Fruit fly (Drosophila melanogaster) whole organism, embryonic: ENCODE measurements around the gene kek6.
A peak's percentile ranks its signal among the peaks of the same experiment; 100 is the strongest.

ENCODE experiments used
- CG12219 ChIP-seq: fragments of 200-800 bp; sonication (Bioruptor generic); optimal IDR thresholded peaks from 3 replicates; lab custom pipeline; 2018; ENCODE audit warnings: missing biosample characterization, mild to moderate bottlenecking, missing genetic modification characterization
- CG12659 ChIP-seq: fragments of 200-800 bp; sonication (Bioruptor generic); optimal IDR thresholded peaks from 3 replicates; lab custom pipeline; 2017; ENCODE audit warnings: mild to moderate bottlenecking, missing biosample characterization, missing genetic modification reagents, missing genetic modification characterization
- CG14710 ChIP-seq: fragments of 200-800 bp; sonication (Bioruptor generic); optimal IDR thresholded peaks from 3 replicates; lab custom pipeline; 2019; ENCODE audit warnings: missing biosample characterization, mild to moderate bottlenecking, missing genetic modification characterization, moderate library complexity
- CG15479 ChIP-seq: fragments of 200-800 bp; sonication (Bioruptor generic); optimal IDR thresholded peaks from 3 replicates; lab custom pipeline; 2019; ENCODE audit warnings: missing biosample characterization, mild to moderate bottlenecking, missing genetic modification characterization, moderate library complexity
- CG2712 ChIP-seq: fragments of 200-800 bp; optimal IDR thresholded peaks from 3 replicates; lab custom pipeline; 2019; ENCODE audit warnings: missing biosample characterization, mild to moderate bottlenecking, missing genetic modification characterization, moderate library complexity
- CG31441 ChIP-seq: fragments of 200-800 bp; sonication (Bioruptor generic); IDR thresholded peaks from 2 replicates; pipeline ENCODE4 v1.3.6; 2022; ENCODE audit warnings: missing biosample characterization, missing genetic modification characterization
- CG33213 ChIP-seq: fragments of 200-800 bp; sonication (Bioruptor generic); optimal IDR thresholded peaks from 3 replicates; lab custom pipeline; 2016; ENCODE audit warnings: missing biosample characterization, missing genetic modification characterization
- CG4617 ChIP-seq: fragments of 200-800 bp; sonication (Bioruptor generic); optimal IDR thresholded peaks from 3 replicates; lab custom pipeline; 2016; ENCODE audit warnings: missing biosample characterization, missing genetic modification characterization, borderline replicate concordance
- CG6654 ChIP-seq: fragments of 200-800 bp; sonication (Bioruptor generic); optimal IDR thresholded peaks from 2 replicates; lab custom pipeline; 2017; ENCODE audit warnings: missing biosample characterization, mild to moderate bottlenecking, missing genetic modification characterization
- CG7556 ChIP-seq: fragments of 200-800 bp; sonication (Bioruptor generic); optimal IDR thresholded peaks from 2 replicates; lab custom pipeline; 2017; ENCODE audit warnings: missing biosample characterization, mild to moderate bottlenecking, missing genetic modification characterization
- CTCF ChIP-seq: fragments of 200-800 bp; sonication (Bioruptor generic); optimal IDR thresholded peaks from 2 replicates; lab custom pipeline; 2017; ENCODE audit warnings: missing biosample characterization, mild to moderate bottlenecking, missing genetic modification characterization, moderate library complexity
- Dll ChIP-seq: fragments of 200-800 bp; sonication (Bioruptor generic); IDR thresholded peaks from 4 replicates; pipeline ENCODE4 v1.3.6; 2022; ENCODE audit warnings: missing biosample characterization, missing genetic modification characterization; ENCODE audit not compliant: partially characterized antibody
- Dp ChIP-seq: fragments of 200-800 bp; sonication (Bioruptor generic); optimal IDR thresholded peaks from 2 replicates; lab custom pipeline; 2018; ENCODE audit warnings: missing biosample characterization, mild to moderate bottlenecking, missing genetic modification characterization, moderate library complexity
- E2f1 ChIP-seq: fragments of 200-800 bp; sonication (Bioruptor generic); IDR thresholded peaks from 2 replicates; pipeline ENCODE4 v1.3.6; 2022; ENCODE audit warnings: missing biosample characterization, missing genetic modification characterization
- E2f2 ChIP-seq: fragments of 200-800 bp; sonication (Bioruptor generic); IDR thresholded peaks from 2 replicates; pipeline ENCODE4 v1.3.6; 2022; ENCODE audit warnings: missing biosample characterization, missing genetic modification characterization
- Eip74EF ChIP-seq, 2 experiments: fragments of 200-800 bp in 1 of 2; fragments of >200 bp in 1 of 2; sonication (Bioruptor generic) in 1 of 2; optimal IDR thresholded peaks; 2 replicates each; lab custom pipeline; 2017 to 2019; ENCODE audit warnings: missing biosample characterization in 2 of 2, missing genetic modification characterization in 2 of 2, mild to moderate bottlenecking in 1 of 2, moderate library complexity in 1 of 2
- Fer3 ChIP-seq: fragments of 200-800 bp; sonication (Bioruptor generic); optimal IDR thresholded peaks from 2 replicates; lab custom pipeline; 2018; ENCODE audit warnings: missing biosample characterization, mild to moderate bottlenecking, missing genetic modification characterization, moderate library complexity
- HHEX ChIP-seq: fragments of 200-800 bp; sonication (Bioruptor generic); optimal IDR thresholded peaks from 3 replicates; lab custom pipeline; 2017; ENCODE audit warnings: missing biosample characterization, mild to moderate bottlenecking, missing genetic modification characterization, missing genetic modification reagents
- HmgZ ChIP-seq: fragments of 200-800 bp; sonication (Bioruptor generic); optimal IDR thresholded peaks from 2 replicates; lab custom pipeline; 2018; ENCODE audit warnings: missing biosample characterization, mild to moderate bottlenecking, missing genetic modification characterization
- Jarid2 ChIP-seq: fragments of 200-800 bp; sonication (Bioruptor generic); optimal IDR thresholded peaks from 3 replicates; lab custom pipeline; 2017; ENCODE audit warnings: mild to moderate bottlenecking, missing biosample characterization, missing genetic modification reagents, missing genetic modification characterization
- Lim3 ChIP-seq: fragments of 200-800 bp; sonication (Bioruptor generic); IDR thresholded peaks from 2 replicates; pipeline ENCODE4 v1.3.6; 2022; ENCODE audit warnings: missing biosample characterization, missing genetic modification characterization
- MBD-R2 ChIP-seq: fragments of 200-800 bp; sonication (Bioruptor generic); IDR thresholded peaks from 2 replicates; pipeline ENCODE4 v1.3.6; 2022; ENCODE audit warnings: missing biosample characterization, missing genetic modification characterization
- MESR4 ChIP-seq: fragments of 200-800 bp; sonication (Bioruptor generic); optimal IDR thresholded peaks from 2 replicates; lab custom pipeline; 2018; ENCODE audit warnings: missing biosample characterization, mild to moderate bottlenecking, missing genetic modification characterization, moderate library complexity
- Mad ChIP-seq: fragments of 200-800 bp; sonication (Bioruptor generic); optimal IDR thresholded peaks from 2 replicates; lab custom pipeline; 2016; ENCODE audit warnings: missing biosample characterization, missing genetic modification characterization
- Rx ChIP-seq: fragments of 200-800 bp; sonication (Bioruptor generic); IDR thresholded peaks from 2 replicates; pipeline ENCODE4 v1.3.6; 2022; ENCODE audit warnings: missing biosample characterization, missing genetic modification characterization
- Ssrp ChIP-seq: fragments of 200-800 bp; sonication (Bioruptor generic); optimal IDR thresholded peaks from 2 replicates; lab custom pipeline; 2018; ENCODE audit warnings: missing biosample characterization, mild to moderate bottlenecking, missing genetic modification characterization, moderate library complexity
- YL-1 ChIP-seq: fragments of 200-800 bp; sonication (Bioruptor generic); optimal IDR thresholded peaks from 3 replicates; lab custom pipeline; 2017; ENCODE audit warnings: missing biosample characterization, mild to moderate bottlenecking, missing genetic modification characterization
- cad ChIP-seq: fragments of >200 bp; optimal IDR thresholded peaks from 2 replicates; lab custom pipeline; 2017; ENCODE audit warnings: missing biosample characterization, missing genetic modification characterization
- chinmo ChIP-seq: fragments of 200-800 bp; sonication (Bioruptor generic); IDR thresholded peaks from 4 replicates; pipeline ENCODE4 v1.3.6; 2022; ENCODE audit warnings: missing biosample characterization, missing genetic modification characterization; ENCODE audit not compliant: partially characterized antibody
- da ChIP-seq: fragments of 200-800 bp; sonication (Bioruptor generic); optimal IDR thresholded peaks from 2 replicates; lab custom pipeline; 2016; ENCODE audit warnings: missing biosample characterization, missing genetic modification characterization
- dysf ChIP-seq: fragments of 200-800 bp; sonication (Bioruptor generic); IDR thresholded peaks from 3 replicates; pipeline ENCODE4 v1.3.6; 2022; ENCODE audit warnings: missing biosample characterization, missing genetic modification characterization
- ems ChIP-seq: fragments of 200-800 bp; sonication (Bioruptor generic); optimal IDR thresholded peaks from 3 replicates; lab custom pipeline; 2016; ENCODE audit warnings: missing biosample characterization, missing genetic modification characterization
- en ChIP-seq: fragments of 200-800 bp; sonication (Bioruptor generic); optimal IDR thresholded peaks from 2 replicates; lab custom pipeline; 2016; ENCODE audit warnings: missing biosample characterization, missing genetic modification characterization
- fd102C ChIP-seq: fragments of 200-800 bp; sonication (Bioruptor generic); optimal IDR thresholded peaks from 2 replicates; lab custom pipeline; 2018; ENCODE audit warnings: missing biosample characterization, mild to moderate bottlenecking, missing genetic modification characterization, moderate library complexity
- ftz-f1 ChIP-seq: fragments of 200-800 bp; sonication (Bioruptor generic); optimal IDR thresholded peaks from 2 replicates; lab custom pipeline; 2016; ENCODE audit warnings: missing biosample characterization, missing genetic modification characterization
- gfzf ChIP-seq: fragments of 200-800 bp; sonication (Bioruptor generic); optimal IDR thresholded peaks from 2 replicates; lab custom pipeline; 2016; ENCODE audit warnings: missing biosample characterization, mild to moderate bottlenecking, missing genetic modification characterization, moderate library complexity
- lbe ChIP-seq: fragments of 200-800 bp; sonication (Bioruptor generic); optimal IDR thresholded peaks from 2 replicates; lab custom pipeline; 2016; ENCODE audit warnings: missing biosample characterization, mild to moderate bottlenecking, missing genetic modification characterization
- lola ChIP-seq, 3 experiments: fragments of >200 bp in 2 of 3; fragments of 200-800 bp in 1 of 3; sonication (Bioruptor generic) in 1 of 3; optimal IDR thresholded peaks; 2 replicates each; lab custom pipeline; 2017 to 2019; ENCODE audit warnings: missing biosample characterization in 3 of 3, missing genetic modification characterization in 3 of 3, mild to moderate bottlenecking in 1 of 3, moderate library complexity in 1 of 3
- mld ChIP-seq: fragments of 200-800 bp; sonication (Bioruptor generic); IDR thresholded peaks from 3 replicates; pipeline ENCODE4 v1.3.6; 2022; ENCODE audit warnings: missing biosample characterization, missing genetic modification characterization; ENCODE audit not compliant: partially characterized antibody
- nom ChIP-seq: fragments of 200-800 bp; sonication (Bioruptor generic); optimal IDR thresholded peaks from 2 replicates; lab custom pipeline; 2017; ENCODE audit warnings: missing biosample characterization, missing genetic modification characterization, mild to moderate bottlenecking, moderate library complexity, missing genetic modification reagents
- phol ChIP-seq: fragments of 200-800 bp; sonication (Bioruptor generic); optimal IDR thresholded peaks from 3 replicates; lab custom pipeline; 2018; ENCODE audit warnings: missing biosample characterization, mild to moderate bottlenecking, missing genetic modification characterization, moderate library complexity
- pzg ChIP-seq: fragments of 200-800 bp; sonication (Bioruptor generic); optimal IDR thresholded peaks from 3 replicates; lab custom pipeline; 2018; ENCODE audit warnings: missing biosample characterization, mild to moderate bottlenecking, missing genetic modification characterization, moderate library complexity
- repo ChIP-seq: fragments of 200-800 bp; sonication (Bioruptor generic); optimal IDR thresholded peaks from 2 replicates; lab custom pipeline; 2016; ENCODE audit warnings: missing biosample characterization, missing genetic modification characterization
- rib ChIP-seq: fragments of 200-800 bp; sonication (Bioruptor generic); IDR thresholded peaks from 2 replicates; pipeline ENCODE4 v1.3.6; 2022; ENCODE audit warnings: missing biosample characterization, missing genetic modification characterization
- slp2 ChIP-seq: fragments of 200-800 bp; sonication (Bioruptor generic); optimal IDR thresholded peaks from 2 replicates; lab custom pipeline; 2016; ENCODE audit warnings: missing biosample characterization, missing genetic modification characterization
- stwl ChIP-seq: fragments of 200-800 bp; sonication (Bioruptor generic); optimal IDR thresholded peaks from 3 replicates; lab custom pipeline; 2018; ENCODE audit warnings: missing biosample characterization, mild to moderate bottlenecking, missing genetic modification characterization, moderate library complexity
- sug ChIP-seq: fragments of 200-800 bp; optimal IDR thresholded peaks from 2 replicates; lab custom pipeline; 2019; ENCODE audit warnings: missing biosample characterization, mild to moderate bottlenecking, missing genetic modification characterization, moderate library complexity
- ttk ChIP-seq: fragments of 200-800 bp; sonication (Bioruptor generic); IDR thresholded peaks from 2 replicates; pipeline ENCODE4 v2.1.2; 2022; ENCODE audit warnings: missing biosample characterization, missing genetic modification characterization
- vvl ChIP-seq: fragments of 200-800 bp; sonication (Bioruptor generic); IDR thresholded peaks from 2 replicates; pipeline ENCODE4 v1.3.6; 2022; ENCODE audit warnings: missing biosample characterization, missing genetic modification characterization
- wek ChIP-seq: fragments of 200-800 bp; sonication (Bioruptor generic); optimal IDR thresholded peaks from 3 replicates; lab custom pipeline; 2018; ENCODE audit warnings: missing biosample characterization, mild to moderate bottlenecking, missing genetic modification characterization, moderate library complexity
- yki ChIP-seq: fragments of >200 bp; optimal IDR thresholded peaks from 3 replicates; lab custom pipeline; 2018

The kek6 gene

dm6 chr3R:31617801-31618200 is 4.1 kb upstream of the kek6 start, which contains the start of gene pasha:
TSS of gene pasha (plus strand) at chr3R:31617977.
- TF ChIP-seq CG4617 (GFP tag; lab: Kevin White, UChicago) (peak; percentile 80), wek (GFP tag; lab: Kevin White, UChicago) (peak; percentile 86), Jarid2 (GFP tag; lab: Kevin White, UChicago) (no peak), Rx (GFP tag; lab: Robert Waterston, UW) (no peak), CG2712 (tag; lab: Kevin White, UChicago) (peak; percentile 9), CG31441 (no peak), Ssrp (tag; lab: Kevin White, UChicago) (no peak), Dp (GFP tag; lab: Kevin White, UChicago) (peak; percentile 41), fd102C (GFP tag; lab: Kevin White, UChicago) (no peak), Dll (GFP tag; lab: Robert Waterston, UW) (0 out of 4 replicates have a peak, but pooled peaks have one; percentile 20), ems (GFP tag; lab: Kevin White, UChicago) (no peak), repo (GFP tag; lab: Kevin White, UChicago) (no peak), nom (GFP tag; lab: Kevin White, UChicago) (no peak), ttk (no peak), Eip74EF (GFP tag; optimal IDR thresholded peaks at IDR 0.05; lab: Kevin White, UChicago) (no peak), chinmo (GFP tag; lab: Robert Waterston, UW) (no peak), slp2 (GFP tag; lab: Kevin White, UChicago) (no peak), CG15479 (GFP tag; lab: Kevin White, UChicago) (peak; percentile 12), YL-1 (GFP tag; lab: Kevin White, UChicago) (peak; percentile 53), lola (GFP tag; optimal IDR thresholded peaks at IDR 0.05; lab: Kevin White, UChicago) (no peak), CG33213 (GFP tag; lab: Kevin White, UChicago) (no peak), stwl (peak; percentile 66), HHEX (no peak), MBD-R2 (GFP tag; lab: Robert Waterston, UW) (peak; percentile 84), cad (GFP tag; lab: Kevin White, UChicago) (no peak), yki (lab: Kevin White, UChicago) (no peak), E2f1 (GFP tag; lab: Robert Waterston, UW) (no peak), E2f2 (peak; percentile 65), sug (tag; lab: Kevin White, UChicago) (no peak), en (GFP tag; lab: Kevin White, UChicago) (no peak), gfzf (GFP tag; lab: Kevin White, UChicago) (peak; percentile 64), pzg (peak; percentile 35), CTCF (peak; percentile 65), CG12219 (GFP tag; lab: Kevin White, UChicago) (no peak), CG14710 (tag; lab: Kevin White, UChicago) (peak; percentile 19), da (GFP tag; lab: Kevin White, UChicago) (no peak), phol (no peak), vvl (GFP tag; lab: Robert Waterston, UW) (peak; percentile 70), ftz-f1 (GFP tag; lab: Kevin White, UChicago) (no peak), CG7556 (GFP tag; lab: Kevin White, UChicago) (no peak), lbe (peak; percentile 3), Mad (GFP tag; lab: Kevin White, UChicago) (no peak), CG12659 (peak; percentile 1), MESR4 (GFP tag; lab: Kevin White, UChicago) (peak; percentile 19), dysf (no peak), rib (no peak), mld (GFP tag; lab: Robert Waterston, UW) (no peak), Lim3 (GFP tag; lab: Robert Waterston, UW) (no peak), Fer3 (no peak), HmgZ (no peak), CG6654 (GFP tag; lab: Kevin White, UChicago) (no peak)
